Worm (Caenorhabditis elegans) whole organism, L1 larva: ENCODE measurements around the gene aqp-7.

Source experiments
- ceh-63 ChIP-seq: fragments of 200-800 bp; sonication (Bioruptor generic); optimal IDR thresholded peaks from 2 replicates; lab custom pipeline; 2018; ENCODE audit warnings: mild to moderate bottlenecking, missing genetic modification characterization, missing compliant biosample characterization
- ceh-82 ChIP-seq, 3 experiments: fragments of 150-350 bp in 1 of 3; sonication (generic microtip) in 2 of 3; optimal IDR thresholded peaks; 2 replicates each; lab custom pipeline; 2014 to 2017; ENCODE audit warnings: missing biosample characterization in 3 of 3, missing genetic modification characterization in 3 of 3
- egl-13 ChIP-seq: sonication (generic microtip); optimal IDR thresholded peaks from 2 replicates; lab custom pipeline; 2016; ENCODE audit warnings: missing genotype, missing genetic modification reagents, missing genetic modification characterization, missing compliant biosample characterization
- elt-3 ChIP-seq, 6 experiments: fragments of 150-350 bp in 1 of 6; sonication (generic microtip); optimal IDR thresholded peaks; 2 replicates each; lab custom pipeline; 2017 to 2018; ENCODE audit warnings: missing biosample characterization in 6 of 6, missing genetic modification characterization in 6 of 6, inconsistent platforms in 1 of 6
- fos-1 ChIP-seq: fragments of 150-350 bp; optimal IDR thresholded peaks from 2 replicates; lab custom pipeline; 2014; ENCODE audit warnings: missing biosample characterization, missing genetic modification characterization
- isw-1 ChIP-seq: fragments of 200-800 bp; sonication (Bioruptor generic); IDR thresholded peaks from 2 replicates; pipeline ENCODE4 v1.3.6; 2022; ENCODE audit warnings: missing genetic modification characterization, missing compliant biosample characterization
- nhr-90 ChIP-seq: sonication (generic microtip); optimal IDR thresholded peaks from 2 replicates; lab custom pipeline; 2016; ENCODE audit warnings: mild to moderate bottlenecking, missing genetic modification characterization, missing compliant biosample characterization; ENCODE audit not compliant: poor library complexity
- pag-3 ChIP-seq: sonication (generic microtip); optimal IDR thresholded peaks from 2 replicates; lab custom pipeline; 2017; ENCODE audit warnings: missing genetic modification characterization, mild to moderate bottlenecking, missing compliant biosample characterization, antibody characterized with exemption, borderline replicate concordance; ENCODE audit not compliant: insufficient read depth
- pqm-1 ChIP-seq: sonication (generic microtip); optimal IDR thresholded peaks from 3 replicates; lab custom pipeline; 2017; ENCODE audit warnings: missing biosample characterization, missing genetic modification characterization
- snpc-4 ChIP-seq: fragments of 150-350 bp; optimal IDR thresholded peaks from 2 replicates; lab custom pipeline; 2014; ENCODE audit warnings: missing biosample characterization, missing genetic modification characterization
- unc-62 ChIP-seq: fragments of 150-350 bp; optimal IDR thresholded peaks from 2 replicates; lab custom pipeline; 2014; ENCODE audit warnings: missing biosample characterization, missing genetic modification reagents, missing genetic modification characterization
- vab-15 ChIP-seq: sonication (generic microtip); optimal IDR thresholded peaks from 2 replicates; lab custom pipeline; 2017; ENCODE audit warnings: missing genotype, mild to moderate bottlenecking, missing genetic modification characterization, missing compliant biosample characterization

- no peak for TF ChIP-seq ceh-63 (GFP tag; lab: Kevin White, UChicago)
- TF ChIP-seq pag-3 (tag; lab: Kevin White, UChicago): no peak
- no peak for TF ChIP-seq fos-1 (tag; lab: Kevin White, UChicago)
- no peak for TF ChIP-seq nhr-90 (tag; lab: Kevin White, UChicago)
- no peak for TF ChIP-seq snpc-4
- TF ChIP-seq unc-62: no peak
- no peak for TF ChIP-seq ceh-82 (tag; optimal IDR thresholded peaks at IDR 0.05; lab: Kevin White, UChicago)
- no peak for TF ChIP-seq elt-3 (tag; optimal IDR thresholded peaks at IDR 0.05; lab: Kevin White, UChicago)
- TF ChIP-seq pqm-1 (tag; lab: Kevin White, UChicago): no peak
- TF ChIP-seq isw-1 (GFP tag; lab: Robert Waterston, UW): no peak
- TF ChIP-seq vab-15 (tag; lab: Kevin White, UChicago): no peak
- TF ChIP-seq egl-13 (tag; lab: Kevin White, UChicago): no peak
These were observed 42.2 kb downstream of the aqp-7 start for ce11 chrX:3067052-3067451.
